Worm (Caenorhabditis elegans) whole organism, late embryonic: ENCODE data around the gene C55B6.7.

ENCODE experiments used
- F13H6.1 ChIP-seq: sonication (generic microtip); optimal IDR thresholded peaks from 2 replicates; lab custom pipeline; 2016; ENCODE audit warnings: missing genetic modification characterization, missing compliant biosample characterization
- K02D7.2 ChIP-seq: sonication (generic microtip); optimal IDR thresholded peaks from 2 replicates; lab custom pipeline; 2017; ENCODE audit warnings: mild to moderate bottlenecking, missing genetic modification characterization, missing compliant biosample characterization
- ama-1 ChIP-seq: fragments of 150-350 bp; optimal IDR thresholded peaks from 2 replicates; lab custom pipeline; 2014
- ceh-14 ChIP-seq: sonication (generic microtip); optimal IDR thresholded peaks from 2 replicates; lab custom pipeline; 2016; ENCODE audit warnings: missing genotype, missing genetic modification characterization, missing compliant biosample characterization
- ceh-22 ChIP-seq: sonication (generic microtip); optimal IDR thresholded peaks from 2 replicates; lab custom pipeline; 2017; ENCODE audit warnings: missing biosample characterization, missing genetic modification characterization
- dmd-4 ChIP-seq: sonication (generic microtip); optimal IDR thresholded peaks from 2 replicates; lab custom pipeline; 2016; ENCODE audit warnings: borderline replicate concordance, missing genetic modification characterization, missing compliant biosample characterization
- dve-1 ChIP-seq: sonication (generic microtip); optimal IDR thresholded peaks from 2 replicates; lab custom pipeline; 2017; ENCODE audit warnings: antibody characterized with exemption, mild to moderate bottlenecking, missing genetic modification characterization, missing compliant biosample characterization
- ets-4 ChIP-seq: sonication (generic microtip); optimal IDR thresholded peaks from 2 replicates; lab custom pipeline; 2016; ENCODE audit warnings: missing genetic modification characterization, missing compliant biosample characterization
- nfya-1 ChIP-seq: sonication (generic microtip); optimal IDR thresholded peaks from 2 replicates; lab custom pipeline; 2017; ENCODE audit warnings: missing genetic modification characterization, mild to moderate bottlenecking, missing compliant biosample characterization, antibody characterized with exemption, moderate library complexity
- nhr-11 ChIP-seq: fragments of 150-350 bp; optimal IDR thresholded peaks from 2 replicates; lab custom pipeline; 2014; ENCODE audit warnings: missing biosample characterization, missing genetic modification characterization
- pha-2 ChIP-seq: sonication (generic microtip); optimal IDR thresholded peaks from 2 replicates; lab custom pipeline; 2017; ENCODE audit warnings: mild to moderate bottlenecking, missing genetic modification characterization, missing compliant biosample characterization
- pha-4 ChIP-seq: fragments of 150-350 bp; optimal IDR thresholded peaks from 2 replicates; lab custom pipeline; 2018; ENCODE audit warnings: missing biosample characterization, missing genetic modification reagents, missing genetic modification characterization
- ref-2 ChIP-seq: sonication (generic microtip); optimal IDR thresholded peaks from 2 replicates; lab custom pipeline; 2016; ENCODE audit warnings: missing genetic modification characterization, missing compliant biosample characterization
- unc-55 ChIP-seq: sonication (generic microtip); optimal IDR thresholded peaks from 2 replicates; lab custom pipeline; 2017; ENCODE audit warnings: missing biosample characterization, missing genetic modification reagents, missing genetic modification characterization

- TF ChIP-seq dve-1 (tag; lab: Kevin White, UChicago) (no peak), ref-2 (no peak), pha-4 (tag; lab: Kevin White, UChicago) (no peak), dmd-4 (no peak), F13H6.1 (no peak), ama-1 (lab: Kevin White, UChicago) (no peak), nhr-11 (tag; lab: Kevin White, UChicago) (no peak), ets-4 (tag; lab: Kevin White, UChicago) (no peak), ceh-22 (tag; lab: Kevin White, UChicago) (no peak), ceh-14 (no peak), pha-2 (tag; lab: Kevin White, UChicago) (no peak), nfya-1 (tag; lab: Kevin White, UChicago) (no peak), K02D7.2 (tag; lab: Kevin White, UChicago) (no peak), unc-55 (no peak)
These were observed 4.2 kb downstream of the C55B6.7 start, which contains the start of gene C55B6.4 for ce11 chrX:7187602-7188001.
